Worm (Caenorhabditis elegans) whole organism, L2 larva: ENCODE data around the gene F59C12.4.

Experiments
- F13H6.1 ChIP-seq: sonication (generic microtip); optimal IDR thresholded peaks from 2 replicates; lab custom pipeline; 2016; ENCODE audit warnings: missing genetic modification characterization, missing compliant biosample characterization
- dmd-4 ChIP-seq: sonication (generic microtip); optimal IDR thresholded peaks from 2 replicates; lab custom pipeline; 2017; ENCODE audit warnings: missing biosample characterization, missing genetic modification characterization
- egl-27 ChIP-seq: sonication (generic microtip); optimal IDR thresholded peaks from 3 replicates; lab custom pipeline; 2017; ENCODE audit warnings: missing biosample characterization, missing genetic modification reagents, missing genetic modification characterization
- lin-13 ChIP-seq: fragments of 150-350 bp; optimal IDR thresholded peaks from 2 replicates; lab custom pipeline; 2014; ENCODE audit warnings: missing biosample characterization, missing genetic modification reagents, missing genetic modification characterization
- mab-5 ChIP-seq: fragments of 150-350 bp; optimal IDR thresholded peaks from 2 replicates; lab custom pipeline; 2014; ENCODE audit warnings: missing biosample characterization, missing genetic modification characterization
- peb-1 ChIP-seq: fragments of 150-350 bp; optimal IDR thresholded peaks from 2 replicates; lab custom pipeline; 2014; ENCODE audit warnings: missing biosample characterization, missing genetic modification characterization
- skn-1 ChIP-seq: sonication (generic microtip); optimal IDR thresholded peaks from 2 replicates; lab custom pipeline; 2017; ENCODE audit warnings: missing biosample characterization, missing genetic modification characterization
- unc-39 ChIP-seq: fragments of 150-350 bp; optimal IDR thresholded peaks from 2 replicates; lab custom pipeline; 2014; ENCODE audit warnings: missing biosample characterization, missing genetic modification characterization
- unc-55 ChIP-seq: fragments of 150-350 bp; sonication (generic microtip); optimal IDR thresholded peaks from 3 replicates; lab custom pipeline; 2014; ENCODE audit warnings: missing biosample characterization, missing genetic modification reagents, missing genetic modification characterization
- unc-62 ChIP-seq: fragments of 150-350 bp; optimal IDR thresholded peaks from 2 replicates; lab custom pipeline; 2014; ENCODE audit warnings: missing biosample characterization, missing genetic modification reagents, missing genetic modification characterization

DNA sequence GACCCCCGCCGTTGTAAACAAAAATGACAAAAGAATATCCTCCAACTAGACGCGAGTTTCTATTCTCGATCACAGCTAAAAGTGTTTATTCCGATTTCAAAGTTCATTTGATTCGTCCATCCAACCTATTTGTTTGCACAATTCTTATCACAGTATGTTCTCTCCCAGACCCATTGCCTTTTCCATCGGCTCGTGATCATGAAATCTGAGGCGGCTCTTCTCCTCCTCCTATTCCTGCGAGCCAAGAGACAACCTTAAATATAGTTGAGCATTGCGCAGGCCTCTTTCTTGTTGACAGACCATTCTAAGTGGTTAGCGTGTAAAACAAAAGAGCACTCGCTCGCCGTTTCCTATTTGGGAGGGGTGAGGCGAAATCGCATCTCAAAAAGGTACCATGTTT, 5.5 kb downstream of the F59C12.4 start:
- TF ChIP-seq unc-62 (GFP tag; lab: Kevin White, UChicago) (no peak), egl-27 (tag; lab: Kevin White, UChicago) (no peak), unc-39 (tag; lab: Kevin White, UChicago) (no peak), F13H6.1 (no peak), lin-13 (GFP tag; lab: Kevin White, UChicago) (no peak), unc-55 (GFP tag; lab: Kevin White, UChicago) (no peak), skn-1 (no peak), mab-5 (no peak), peb-1 (tag; lab: Kevin White, UChicago) (no peak), dmd-4 (tag; lab: Kevin White, UChicago) (no peak)
